Worm (Caenorhabditis elegans) whole organism, late embryonic: ENCODE data around the gene T16D1.1.

Experiments used
- C08G9.2 ChIP-seq: sonication (generic microtip); optimal IDR thresholded peaks from 2 replicates; lab custom pipeline; 2016; ENCODE audit warnings: mild to moderate bottlenecking, missing genetic modification characterization, moderate library complexity, missing compliant biosample characterization
- C38D4.7 ChIP-seq: fragments of 200-800 bp; sonication (Bioruptor generic); optimal IDR thresholded peaks from 2 replicates; lab custom pipeline; 2018; ENCODE audit warnings: mild to moderate bottlenecking, missing genetic modification characterization, moderate library complexity, missing compliant biosample characterization
- K09A11.1 ChIP-seq: sonication (generic microtip); optimal IDR thresholded peaks from 2 replicates; lab custom pipeline; 2017; ENCODE audit warnings: antibody characterized with exemption, mild to moderate bottlenecking, missing genetic modification characterization, missing compliant biosample characterization; ENCODE audit not compliant: insufficient read depth
- T23F11.4 ChIP-seq: fragments of 200-800 bp; sonication (Bioruptor generic); optimal IDR thresholded peaks from 2 replicates; lab custom pipeline; 2018; ENCODE audit warnings: mild to moderate bottlenecking, missing genetic modification characterization, missing compliant biosample characterization
- Y22D7AL.16 ChIP-seq: sonication (generic microtip); optimal IDR thresholded peaks from 2 replicates; lab custom pipeline; 2016; ENCODE audit warnings: missing genetic modification characterization, missing compliant biosample characterization
- ahr-1 ChIP-seq: sonication (generic microtip); optimal IDR thresholded peaks from 2 replicates; lab custom pipeline; 2016; ENCODE audit warnings: missing genetic modification characterization, missing compliant biosample characterization
- ceh-18 ChIP-seq: sonication (generic microtip); optimal IDR thresholded peaks from 2 replicates; lab custom pipeline; 2016; ENCODE audit warnings: missing genetic modification characterization, missing compliant biosample characterization
- ceh-19 ChIP-seq: fragments of 200-800 bp; sonication (Bioruptor generic); optimal IDR thresholded peaks from 2 replicates; lab custom pipeline; 2018; ENCODE audit warnings: mild to moderate bottlenecking, missing genetic modification characterization, missing compliant biosample characterization
- ceh-31 ChIP-seq: sonication (generic microtip); optimal IDR thresholded peaks from 2 replicates; lab custom pipeline; 2016; ENCODE audit warnings: missing genetic modification characterization, missing compliant biosample characterization
- ceh-45 ChIP-seq: fragments of 200-800 bp; sonication (Bioruptor generic); IDR thresholded peaks from 2 replicates; pipeline ENCODE4 v1.3.6; 2022; ENCODE audit warnings: missing genetic modification reagents, missing genetic modification characterization, missing compliant biosample characterization
- ceh-6 ChIP-seq: fragments of 200-800 bp; sonication (Bioruptor generic); optimal IDR thresholded peaks from 2 replicates; lab custom pipeline; 2018; ENCODE audit warnings: mild to moderate bottlenecking, missing genetic modification characterization, missing compliant biosample characterization
- ceh-9 ChIP-seq: sonication (generic microtip); optimal IDR thresholded peaks from 2 replicates; lab custom pipeline; 2016; ENCODE audit warnings: mild to moderate bottlenecking, missing genetic modification characterization, inconsistent platforms, missing compliant biosample characterization
- elt-2 ChIP-seq: sonication (generic microtip); optimal IDR thresholded peaks from 2 replicates; lab custom pipeline; 2016; ENCODE audit warnings: missing genetic modification reagents, missing genetic modification characterization, missing compliant biosample characterization
- elt-4 ChIP-seq: sonication (generic microtip); optimal IDR thresholded peaks from 2 replicates; lab custom pipeline; 2016; ENCODE audit warnings: missing genetic modification characterization, missing compliant biosample characterization
- fkh-10 ChIP-seq: fragments of 150-350 bp; optimal IDR thresholded peaks from 2 replicates; lab custom pipeline; 2014; ENCODE audit warnings: missing biosample characterization, missing genetic modification reagents, missing genetic modification characterization
- fkh-6 ChIP-seq: sonication (generic microtip); optimal IDR thresholded peaks from 2 replicates; lab custom pipeline; 2016; ENCODE audit warnings: missing genetic modification characterization, missing compliant biosample characterization
- gmeb-2 ChIP-seq: sonication (generic microtip); optimal IDR thresholded peaks from 2 replicates; lab custom pipeline; 2016; ENCODE audit warnings: missing genetic modification characterization, inconsistent platforms, missing compliant biosample characterization
- hlh-30 ChIP-seq: sonication (generic microtip); optimal IDR thresholded peaks from 2 replicates; lab custom pipeline; 2017; ENCODE audit warnings: antibody characterized with exemption, missing genetic modification characterization, missing compliant biosample characterization; ENCODE audit not compliant: insufficient read depth
- hlh-6 ChIP-seq: sonication (generic microtip); optimal IDR thresholded peaks from 2 replicates; lab custom pipeline; 2016; ENCODE audit warnings: missing genotype, missing genetic modification characterization, missing compliant biosample characterization
- lim-6 ChIP-seq: sonication (generic microtip); optimal IDR thresholded peaks from 2 replicates; lab custom pipeline; 2016; ENCODE audit warnings: missing genetic modification characterization, missing compliant biosample characterization
- lin-11 ChIP-seq: fragments of 200-800 bp; sonication (Bioruptor generic); optimal IDR thresholded peaks from 2 replicates; lab custom pipeline; 2018; ENCODE audit warnings: mild to moderate bottlenecking, missing genetic modification characterization, missing compliant biosample characterization
- nhr-232 ChIP-seq: sonication (generic microtip); optimal IDR thresholded peaks from 2 replicates; lab custom pipeline; 2016; ENCODE audit warnings: missing genetic modification characterization, missing compliant biosample characterization
- npax-4 ChIP-seq: sonication (generic microtip); optimal IDR thresholded peaks from 2 replicates; lab custom pipeline; 2016; ENCODE audit warnings: missing genetic modification characterization, missing compliant biosample characterization
- odd-2 ChIP-seq: sonication (generic microtip); optimal IDR thresholded peaks from 2 replicates; lab custom pipeline; 2017; ENCODE audit warnings: antibody characterized with exemption, mild to moderate bottlenecking, missing genetic modification characterization, missing compliant biosample characterization
- pag-3 ChIP-seq: sonication (generic microtip); optimal IDR thresholded peaks from 2 replicates; lab custom pipeline; 2016; ENCODE audit warnings: missing compliant biosample characterization, missing genetic modification characterization, borderline replicate concordance
- pax-1 ChIP-seq: fragments of 150-350 bp; optimal IDR thresholded peaks from 2 replicates; lab custom pipeline; 2014; ENCODE audit warnings: missing biosample characterization, missing genetic modification characterization
- pha-2 ChIP-seq: sonication (generic microtip); optimal IDR thresholded peaks from 2 replicates; lab custom pipeline; 2017; ENCODE audit warnings: mild to moderate bottlenecking, missing genetic modification characterization, missing compliant biosample characterization
- pha-4 ChIP-seq: fragments of 150-350 bp; optimal IDR thresholded peaks from 2 replicates; lab custom pipeline; 2018; ENCODE audit warnings: missing biosample characterization, missing genetic modification reagents, missing genetic modification characterization
- pqm-1 ChIP-seq: sonication (generic microtip); optimal IDR thresholded peaks from 2 replicates; lab custom pipeline; 2016; ENCODE audit warnings: missing genetic modification characterization, missing compliant biosample characterization
- pros-1 ChIP-seq: fragments of 150-350 bp; optimal IDR thresholded peaks from 2 replicates; lab custom pipeline; 2014; ENCODE audit warnings: missing biosample characterization, missing genetic modification reagents, missing genetic modification characterization
- ref-2 ChIP-seq: sonication (generic microtip); optimal IDR thresholded peaks from 2 replicates; lab custom pipeline; 2016; ENCODE audit warnings: missing genetic modification characterization, missing compliant biosample characterization
- rnt-1 ChIP-seq: sonication (generic microtip); optimal IDR thresholded peaks from 2 replicates; lab custom pipeline; 2016; ENCODE audit warnings: missing genetic modification characterization, missing compliant biosample characterization
- sox-2 ChIP-seq: fragments of 200-800 bp; sonication (Bioruptor generic); IDR thresholded peaks from 2 replicates; pipeline ENCODE4 v1.3.6; 2022; ENCODE audit warnings: missing genetic modification reagents, missing genetic modification characterization, missing compliant biosample characterization
- sox-4 ChIP-seq: sonication (generic microtip); optimal IDR thresholded peaks from 2 replicates; lab custom pipeline; 2017; ENCODE audit warnings: mild to moderate bottlenecking, missing genetic modification characterization, inconsistent platforms, missing compliant biosample characterization
- tbx-7 ChIP-seq: sonication (generic microtip); optimal IDR thresholded peaks from 2 replicates; lab custom pipeline; 2016; ENCODE audit warnings: missing genotype, missing genetic modification characterization, missing compliant biosample characterization
- ttx-3 ChIP-seq: sonication (generic microtip); optimal IDR thresholded peaks from 2 replicates; lab custom pipeline; 2016; ENCODE audit warnings: missing genetic modification reagents, missing genetic modification characterization, missing compliant biosample characterization
- unc-42 ChIP-seq: sonication (generic microtip); optimal IDR thresholded peaks from 2 replicates; lab custom pipeline; 2016; ENCODE audit warnings: missing genotype, missing genetic modification characterization, missing compliant biosample characterization
- unc-86 ChIP-seq: sonication (generic microtip); optimal IDR thresholded peaks from 2 replicates; lab custom pipeline; 2016; ENCODE audit warnings: missing genetic modification characterization, missing compliant biosample characterization
- zip-5 ChIP-seq: sonication (generic microtip); optimal IDR thresholded peaks from 2 replicates; lab custom pipeline; 2016; ENCODE audit warnings: missing genetic modification characterization, missing compliant biosample characterization

The T16D1.1 gene

DNA sequence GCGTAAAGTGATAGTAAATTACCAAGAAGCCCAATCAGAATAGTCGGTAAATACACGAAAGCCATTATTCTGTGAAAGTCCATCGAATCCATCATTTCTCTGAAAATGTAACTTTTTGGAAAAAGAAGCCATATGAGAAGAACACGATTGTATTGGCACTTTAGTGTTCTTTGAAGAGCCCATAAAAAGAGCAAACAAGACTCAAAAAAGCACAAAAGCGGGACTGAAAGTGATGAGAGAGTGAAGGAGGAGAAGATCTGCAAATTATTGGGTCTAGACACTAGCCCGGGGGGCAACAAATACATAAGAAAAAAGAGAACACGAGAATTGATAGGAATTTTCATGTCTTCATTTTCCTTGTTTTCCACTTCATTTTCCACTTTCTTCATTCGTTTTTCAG lies 14.0 kb upstream of the T16D1.1 start, which contains the start of gene frpr-4:
Gene frpr-4 (minus strand): TSS at position 101 of the 400 bp plus-strand sequence.
- no peak for TF ChIP-seq nhr-232 (tag; lab: Kevin White, UChicago)
- TF ChIP-seq, all 69 proteins: peak for 0

DNA sequence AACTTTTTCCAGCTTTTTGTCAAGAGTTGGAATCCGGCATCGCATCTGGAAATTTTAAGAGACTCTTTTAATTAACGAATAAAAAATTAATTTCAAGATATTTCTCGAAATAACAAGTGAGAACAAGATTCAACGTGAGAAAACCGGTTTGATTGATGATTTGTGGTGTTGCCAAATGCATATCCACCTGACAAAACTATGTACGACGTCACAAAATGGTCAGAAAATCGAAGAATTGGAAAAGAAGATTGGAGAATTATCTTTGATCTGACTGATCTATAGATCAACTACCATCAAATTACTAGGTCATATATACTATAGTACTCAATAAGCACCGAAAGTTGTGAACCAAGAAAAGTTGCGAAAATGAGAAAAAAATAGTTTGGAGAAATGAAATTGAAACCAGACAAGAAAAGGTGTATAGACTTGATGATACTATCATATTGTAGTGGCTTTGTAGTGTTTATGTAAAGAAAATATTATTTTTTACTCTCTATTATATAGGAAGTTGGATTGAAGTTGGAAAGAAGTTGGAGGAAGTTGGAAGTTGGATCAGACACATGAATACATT lies 5.4 kb upstream of the T16D1.1 start, which contains the start of gene ptr-6:
Gene ptr-6 (minus strand): TSS at position 47 of the 571 bp plus-strand sequence.
- no peak for TF ChIP-seq npax-4 (tag; lab: Kevin White, UChicago)
- no peak for TF ChIP-seq ttx-3 (tag; lab: Kevin White, UChicago)
- no peak for TF ChIP-seq unc-86 (tag; lab: Kevin White, UChicago)
- no peak for TF ChIP-seq pax-1
- no peak for TF ChIP-seq sox-4 (tag; lab: Kevin White, UChicago)
- TF ChIP-seq ceh-45 (GFP tag; lab: Robert Waterston, UW) = no peak
- no peak for TF ChIP-seq ref-2 (tag; lab: Kevin White, UChicago)
- no peak for TF ChIP-seq lin-11
- TF ChIP-seq zip-5 (tag; lab: Kevin White, UChicago) = no peak
- TF ChIP-seq lim-6 = no peak
- TF ChIP-seq rnt-1 (tag; lab: Kevin White, UChicago) = no peak
- no peak for TF ChIP-seq pha-2 (tag; lab: Kevin White, UChicago)
- no peak for TF ChIP-seq ceh-18 (tag; lab: Kevin White, UChicago)
- no peak for TF ChIP-seq hlh-30 (tag; lab: Kevin White, UChicago)
- TF ChIP-seq ceh-9 (tag; lab: Kevin White, UChicago) = no peak
- TF ChIP-seq pros-1 (tag; lab: Kevin White, UChicago) = no peak
- TF ChIP-seq pag-3 (tag; lab: Kevin White, UChicago) = no peak
- no peak for TF ChIP-seq sox-2 (GFP tag; lab: Robert Waterston, UW)
- no peak for TF ChIP-seq K09A11.1 (tag; lab: Kevin White, UChicago)
- no peak for TF ChIP-seq hlh-6 (tag; lab: Kevin White, UChicago)
- TF ChIP-seq, all 69 proteins: peak for 0

- TF ChIP-seq npax-4 (tag; lab: Kevin White, UChicago) (no peak), ahr-1 (tag; lab: Kevin White, UChicago) (no peak), ceh-6 (GFP tag; lab: Kevin White, UChicago) (no peak)
These were observed 3.1 kb downstream of the T16D1.1 start, which contains the start of gene pho-4 for ce11 chrII:5238366-5238765. TSS of gene pho-4 (minus strand) at chrII:5238466.

- no peak for TF ChIP-seq fkh-10 (GFP tag; lab: Kevin White, UChicago)
- no peak for TF ChIP-seq lin-11
These were observed 3.8 kb downstream of the T16D1.1 start for ce11 chrII:5237699-5238098.

DNA sequence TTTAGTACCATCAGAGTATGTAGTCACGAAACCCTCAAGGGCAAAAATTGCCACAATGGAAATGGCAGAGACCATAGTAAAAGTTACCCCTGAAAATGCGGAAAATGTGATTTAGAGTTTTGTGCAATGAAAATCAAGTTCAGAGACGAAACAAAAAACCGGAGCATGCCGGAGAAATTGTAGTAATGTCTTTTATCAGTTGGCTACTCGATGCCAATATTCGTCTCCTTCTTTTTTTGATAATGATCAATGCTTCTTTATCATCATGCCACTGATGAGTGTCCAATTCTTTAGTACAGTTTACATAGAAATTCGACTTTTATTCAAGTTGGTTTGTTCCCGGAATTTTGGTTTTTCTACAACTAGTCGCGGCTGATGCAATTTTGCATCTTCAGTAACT lies 5.7 kb downstream of the T16D1.1 start, which contains the start of gene pho-1:
Gene pho-1 (minus strand): TSS at position 89 of the 400 bp plus-strand sequence.
- TF ChIP-seq nhr-232 (tag; lab: Kevin White, UChicago) = no peak
- no peak for TF ChIP-seq pqm-1 (tag; lab: Kevin White, UChicago)
- no peak for TF ChIP-seq pag-3 (tag; lab: Kevin White, UChicago)
- no peak for TF ChIP-seq C38D4.7 (GFP tag; lab: Kevin White, UChicago)
- TF ChIP-seq ceh-45 (GFP tag; lab: Robert Waterston, UW) = no peak
- no peak for TF ChIP-seq ceh-6 (GFP tag; lab: Kevin White, UChicago)
- no peak for TF ChIP-seq ceh-31 (tag; lab: Kevin White, UChicago)
- TF ChIP-seq tbx-7 (tag; lab: Kevin White, UChicago) = no peak
- TF ChIP-seq T23F11.4 (GFP tag; lab: Kevin White, UChicago) = no peak
- TF ChIP-seq sox-2 (GFP tag; lab: Robert Waterston, UW) = no peak
- no peak for TF ChIP-seq ceh-18 (tag; lab: Kevin White, UChicago)
- TF ChIP-seq ttx-3 (tag; lab: Kevin White, UChicago) = no peak

DNA sequence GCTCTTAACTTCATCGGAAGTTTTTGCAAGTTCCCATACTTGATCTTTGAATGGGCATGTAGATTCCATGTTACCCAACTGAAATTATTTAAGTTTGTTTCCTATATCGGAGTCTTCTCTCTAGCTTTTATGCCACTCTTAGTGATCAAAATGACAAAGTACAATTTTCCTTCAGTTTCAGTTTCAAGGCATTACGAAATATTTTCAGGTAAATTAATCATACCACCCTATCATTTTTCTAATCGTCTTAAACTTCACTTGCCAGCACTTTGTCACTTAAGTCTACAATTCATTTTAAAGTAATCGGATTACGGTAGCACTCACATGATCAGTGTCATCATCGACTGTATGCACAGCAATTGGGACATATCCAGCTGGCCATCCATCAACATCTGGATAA lies 6.7 kb downstream of the T16D1.1 start:
- TF ChIP-seq pha-4 (tag; lab: Kevin White, UChicago) (no peak), pag-3 (tag; lab: Kevin White, UChicago) (no peak), odd-2 (no peak), ceh-31 (tag; lab: Kevin White, UChicago) (no peak), elt-4 (tag; lab: Kevin White, UChicago) (no peak), rnt-1 (tag; lab: Kevin White, UChicago) (no peak), ceh-19 (GFP tag; lab: Kevin White, UChicago) (no peak), elt-2 (no peak), unc-42 (tag; lab: Kevin White, UChicago) (no peak), zip-5 (tag; lab: Kevin White, UChicago) (no peak), gmeb-2 (no peak), unc-86 (tag; lab: Kevin White, UChicago) (no peak), fkh-6 (tag; lab: Kevin White, UChicago) (no peak), pqm-1 (tag; lab: Kevin White, UChicago) (no peak), C38D4.7 (GFP tag; lab: Kevin White, UChicago) (no peak), sox-4 (tag; lab: Kevin White, UChicago) (no peak), Y22D7AL.16 (tag; lab: Kevin White, UChicago) (no peak), C08G9.2 (tag; lab: Kevin White, UChicago) (no peak)
